Fruit fly (Drosophila melanogaster) whole organism, embryonic: ENCODE data around the gene CG31752.

ENCODE experiments used
- ATbp ChIP-seq: fragments of 200-800 bp; sonication (Bioruptor generic); optimal IDR thresholded peaks from 2 replicates; lab custom pipeline; 2017; ENCODE audit warnings: missing biosample characterization, mild to moderate bottlenecking, missing genetic modification characterization, missing genetic modification reagents
- CG10654 ChIP-seq: fragments of 200-800 bp; sonication (Bioruptor generic); optimal IDR thresholded peaks from 2 replicates; lab custom pipeline; 2016; ENCODE audit warnings: missing biosample characterization, missing genetic modification characterization
- CG10959 ChIP-seq: fragments of 200-800 bp; sonication (Bioruptor generic); IDR thresholded peaks from 2 replicates; pipeline ENCODE4 v1.3.6; 2022; ENCODE audit warnings: missing biosample characterization, missing genetic modification characterization
- CG10979 ChIP-seq: fragments of 200-800 bp; sonication (Bioruptor generic); optimal IDR thresholded peaks from 2 replicates; lab custom pipeline; 2018; ENCODE audit warnings: missing biosample characterization, mild to moderate bottlenecking, missing genetic modification characterization, moderate library complexity
- CG11504 ChIP-seq: fragments of 200-800 bp; sonication (Bioruptor generic); optimal IDR thresholded peaks from 3 replicates; lab custom pipeline; 2019; ENCODE audit warnings: missing biosample characterization, mild to moderate bottlenecking, missing genetic modification characterization, moderate library complexity
- CG12071 ChIP-seq: fragments of 200-800 bp; sonication (Bioruptor generic); optimal IDR thresholded peaks from 3 replicates; lab custom pipeline; 2018; ENCODE audit warnings: missing biosample characterization, mild to moderate bottlenecking, missing genetic modification characterization
- CG14710 ChIP-seq: fragments of 200-800 bp; sonication (Bioruptor generic); optimal IDR thresholded peaks from 3 replicates; lab custom pipeline; 2019; ENCODE audit warnings: missing biosample characterization, mild to moderate bottlenecking, missing genetic modification characterization, moderate library complexity
- CG16815 ChIP-seq: fragments of 200-800 bp; sonication (Bioruptor generic); optimal IDR thresholded peaks from 3 replicates; lab custom pipeline; 2017; ENCODE audit warnings: missing biosample characterization, mild to moderate bottlenecking, missing genetic modification characterization
- CG17829 ChIP-seq: fragments of 200-800 bp; optimal IDR thresholded peaks from 2 replicates; lab custom pipeline; 2019; ENCODE audit warnings: missing biosample characterization, mild to moderate bottlenecking, missing genetic modification characterization, moderate library complexity
- CG2712 ChIP-seq: fragments of 200-800 bp; optimal IDR thresholded peaks from 3 replicates; lab custom pipeline; 2019; ENCODE audit warnings: missing biosample characterization, mild to moderate bottlenecking, missing genetic modification characterization, moderate library complexity
- CG30020 ChIP-seq: fragments of 200-800 bp; optimal IDR thresholded peaks from 2 replicates; lab custom pipeline; 2019; ENCODE audit warnings: missing biosample characterization, mild to moderate bottlenecking, missing genetic modification characterization, moderate library complexity
- CG31388 ChIP-seq: fragments of 200-800 bp; sonication (Bioruptor generic); optimal IDR thresholded peaks from 2 replicates; lab custom pipeline; 2016; ENCODE audit warnings: missing biosample characterization, missing genetic modification characterization
- CG3838 ChIP-seq: fragments of 200-800 bp; sonication (Bioruptor generic); optimal IDR thresholded peaks from 3 replicates; lab custom pipeline; 2016; ENCODE audit warnings: missing biosample characterization, missing genetic modification characterization
- CG42726 ChIP-seq: fragments of 200-800 bp; sonication (Bioruptor generic); IDR thresholded peaks from 2 replicates; pipeline ENCODE4 v1.3.6; 2022; ENCODE audit warnings: missing biosample characterization, missing genetic modification characterization; ENCODE audit not compliant: partially characterized antibody
- CG4730 ChIP-seq: fragments of 200-800 bp; sonication (Bioruptor generic); IDR thresholded peaks from 2 replicates; pipeline ENCODE4 v1.3.6; 2022; ENCODE audit warnings: missing biosample characterization, missing genetic modification characterization
- CG7556 ChIP-seq: fragments of 200-800 bp; sonication (Bioruptor generic); optimal IDR thresholded peaks from 2 replicates; lab custom pipeline; 2017; ENCODE audit warnings: missing biosample characterization, mild to moderate bottlenecking, missing genetic modification characterization
- CG7786 ChIP-seq: fragments of 200-800 bp; sonication (Bioruptor generic); optimal IDR thresholded peaks from 2 replicates; lab custom pipeline; 2016; ENCODE audit warnings: missing biosample characterization, missing genetic modification characterization
- CG7839 ChIP-seq: fragments of 200-800 bp; sonication (Bioruptor generic); optimal IDR thresholded peaks from 3 replicates; lab custom pipeline; 2018; ENCODE audit warnings: missing biosample characterization, mild to moderate bottlenecking, missing genetic modification characterization, moderate library complexity
- CG8388 ChIP-seq: fragments of 200-800 bp; sonication (Bioruptor generic); optimal IDR thresholded peaks from 2 replicates; lab custom pipeline; 2019; ENCODE audit warnings: missing biosample characterization, mild to moderate bottlenecking, missing genetic modification characterization, moderate library complexity
- CG8765 ChIP-seq: fragments of 200-800 bp; sonication (Bioruptor generic); IDR thresholded peaks from 2 replicates; pipeline ENCODE4 v1.3.6; 2022; ENCODE audit warnings: missing biosample characterization, missing genetic modification characterization
- CG9727 ChIP-seq: fragments of 200-800 bp; sonication (Bioruptor generic); optimal IDR thresholded peaks from 3 replicates; lab custom pipeline; 2017; ENCODE audit warnings: missing biosample characterization, mild to moderate bottlenecking, missing genetic modification characterization
- Dbx ChIP-seq: fragments of 200-800 bp; sonication (Bioruptor generic); IDR thresholded peaks from 3 replicates; pipeline ENCODE4 v1.3.6; 2022; ENCODE audit warnings: missing biosample characterization, missing genetic modification characterization
- Dek ChIP-seq: fragments of 200-800 bp; sonication (Bioruptor generic); optimal IDR thresholded peaks from 3 replicates; lab custom pipeline; 2019; ENCODE audit warnings: missing biosample characterization, mild to moderate bottlenecking, missing genetic modification characterization, moderate library complexity
- Doc3 ChIP-seq: fragments of 200-800 bp; sonication (Bioruptor generic); IDR thresholded peaks from 3 replicates; pipeline ENCODE4 v1.3.6; 2022; ENCODE audit warnings: missing biosample characterization, missing genetic modification characterization; ENCODE audit not compliant: partially characterized antibody
- Fer3 ChIP-seq: fragments of 200-800 bp; sonication (Bioruptor generic); optimal IDR thresholded peaks from 2 replicates; lab custom pipeline; 2018; ENCODE audit warnings: missing biosample characterization, mild to moderate bottlenecking, missing genetic modification characterization, moderate library complexity
- H15 ChIP-seq: fragments of 200-800 bp; sonication (Bioruptor generic); IDR thresholded peaks from 3 replicates; pipeline ENCODE4 v1.3.6; 2022; ENCODE audit warnings: missing biosample characterization, missing genetic modification characterization
- Hsf ChIP-seq: fragments of 200-800 bp; sonication (Bioruptor generic); optimal IDR thresholded peaks from 3 replicates; lab custom pipeline; 2016; ENCODE audit warnings: missing biosample characterization, missing genetic modification characterization
- NfI ChIP-seq: fragments of 200-800 bp; sonication (Bioruptor generic); optimal IDR thresholded peaks from 3 replicates; lab custom pipeline; 2018; ENCODE audit warnings: missing biosample characterization, mild to moderate bottlenecking, missing genetic modification characterization, moderate library complexity
- Oli ChIP-seq: fragments of 200-800 bp; sonication (Bioruptor generic); optimal IDR thresholded peaks from 2 replicates; lab custom pipeline; 2018; ENCODE audit warnings: missing biosample characterization, mild to moderate bottlenecking, missing genetic modification characterization, moderate library complexity
- Sox102F ChIP-seq: fragments of 200-800 bp; sonication (Bioruptor generic); optimal IDR thresholded peaks from 2 replicates; lab custom pipeline; 2018; ENCODE audit warnings: missing biosample characterization, mild to moderate bottlenecking, missing genetic modification characterization, moderate library complexity
- az2 ChIP-seq: fragments of 200-800 bp; sonication (Bioruptor generic); optimal IDR thresholded peaks from 3 replicates; lab custom pipeline; 2016; ENCODE audit warnings: missing biosample characterization, missing genetic modification characterization
- cad ChIP-seq: fragments of >200 bp; optimal IDR thresholded peaks from 2 replicates; lab custom pipeline; 2017; ENCODE audit warnings: missing biosample characterization, missing genetic modification characterization
- emc ChIP-seq: fragments of 200-800 bp; sonication (Bioruptor generic); optimal IDR thresholded peaks from 2 replicates; lab custom pipeline; 2016; ENCODE audit warnings: missing biosample characterization, missing genetic modification characterization
- ind ChIP-seq: fragments of 200-800 bp; sonication (Bioruptor generic); optimal IDR thresholded peaks from 3 replicates; lab custom pipeline; 2016; ENCODE audit warnings: missing biosample characterization, missing genetic modification characterization
- inv ChIP-seq: fragments of 200-800 bp; sonication (Bioruptor generic); IDR thresholded peaks from 2 replicates; pipeline ENCODE4 v1.3.6; 2022; ENCODE audit warnings: missing biosample characterization, missing genetic modification characterization; ENCODE audit not compliant: partially characterized antibody
- lab ChIP-seq: fragments of 200-800 bp; sonication (Bioruptor generic); optimal IDR thresholded peaks from 3 replicates; lab custom pipeline; 2017; ENCODE audit warnings: missing biosample characterization, missing genetic modification characterization, mild to moderate bottlenecking, moderate library complexity, missing genetic modification reagents
- lola ChIP-seq, 3 experiments: fragments of >200 bp in 2 of 3; fragments of 200-800 bp in 1 of 3; sonication (Bioruptor generic) in 1 of 3; optimal IDR thresholded peaks; 2 replicates each; lab custom pipeline; 2017 to 2019; ENCODE audit warnings: missing biosample characterization in 3 of 3, missing genetic modification characterization in 3 of 3, mild to moderate bottlenecking in 1 of 3, moderate library complexity in 1 of 3
- mld ChIP-seq: fragments of 200-800 bp; sonication (Bioruptor generic); IDR thresholded peaks from 3 replicates; pipeline ENCODE4 v1.3.6; 2022; ENCODE audit warnings: missing biosample characterization, missing genetic modification characterization; ENCODE audit not compliant: partially characterized antibody
- pfk ChIP-seq: fragments of 200-800 bp; sonication (Bioruptor generic); optimal IDR thresholded peaks from 2 replicates; lab custom pipeline; 2018; ENCODE audit warnings: missing biosample characterization, mild to moderate bottlenecking, missing genetic modification characterization, moderate library complexity
- pum ChIP-seq: fragments of 200-800 bp; sonication (Bioruptor generic); optimal IDR thresholded peaks from 2 replicates; lab custom pipeline; 2016; ENCODE audit warnings: missing biosample characterization, missing genetic modification characterization
- ranshi ChIP-seq: fragments of 200-800 bp; sonication (Bioruptor generic); IDR thresholded peaks from 2 replicates; pipeline ENCODE4 v1.3.6; 2022; ENCODE audit warnings: missing biosample characterization, missing genetic modification characterization
- ro ChIP-seq: fragments of 200-800 bp; sonication (Bioruptor generic); IDR thresholded peaks from 2 replicates; pipeline ENCODE4 v1.3.6; 2022; ENCODE audit warnings: missing biosample characterization, missing genetic modification characterization
- sc ChIP-seq, 3 experiments: fragments of >200 bp in 2 of 3; fragments of 200-800 bp in 1 of 3; sonication (Bioruptor generic) in 1 of 3; optimal IDR thresholded peaks; 2 replicates in 2 of 3; 3 replicates in 1 of 3; lab custom pipeline; 2017; ENCODE audit warnings: mild to moderate bottlenecking in 1 of 3, missing biosample characterization in 1 of 3, missing genetic modification characterization in 1 of 3, missing genetic modification reagents in 1 of 3
- sima ChIP-seq: fragments of 200-800 bp; sonication (Bioruptor generic); optimal IDR thresholded peaks from 2 replicates; lab custom pipeline; 2016; ENCODE audit warnings: missing biosample characterization, missing genetic modification characterization
- tin ChIP-seq: fragments of 200-800 bp; sonication (Bioruptor generic); optimal IDR thresholded peaks from 3 replicates; lab custom pipeline; 2016; ENCODE audit warnings: missing biosample characterization, missing genetic modification characterization
- trem ChIP-seq: fragments of 200-800 bp; optimal IDR thresholded peaks from 3 replicates; lab custom pipeline; 2019; ENCODE audit warnings: missing biosample characterization, mild to moderate bottlenecking, missing genetic modification characterization, moderate library complexity
- tup ChIP-seq: fragments of 200-800 bp; sonication (Bioruptor generic); optimal IDR thresholded peaks from 2 replicates; lab custom pipeline; 2016; ENCODE audit warnings: missing biosample characterization, mild to moderate bottlenecking, missing genetic modification characterization, moderate library complexity
- unpg ChIP-seq: fragments of 200-800 bp; sonication (Bioruptor generic); optimal IDR thresholded peaks from 3 replicates; lab custom pipeline; 2018; ENCODE audit warnings: missing biosample characterization, mild to moderate bottlenecking, missing genetic modification characterization, moderate library complexity
- vvl ChIP-seq: fragments of 200-800 bp; sonication (Bioruptor generic); IDR thresholded peaks from 2 replicates; pipeline ENCODE4 v1.3.6; 2022; ENCODE audit warnings: missing biosample characterization, missing genetic modification characterization
- zfh1 ChIP-seq: fragments of 200-800 bp; sonication (Bioruptor generic); IDR thresholded peaks from 3 replicates; pipeline ENCODE4 v1.3.6; 2022; ENCODE audit warnings: missing biosample characterization, missing genetic modification characterization

CG31752 gene

DNA sequence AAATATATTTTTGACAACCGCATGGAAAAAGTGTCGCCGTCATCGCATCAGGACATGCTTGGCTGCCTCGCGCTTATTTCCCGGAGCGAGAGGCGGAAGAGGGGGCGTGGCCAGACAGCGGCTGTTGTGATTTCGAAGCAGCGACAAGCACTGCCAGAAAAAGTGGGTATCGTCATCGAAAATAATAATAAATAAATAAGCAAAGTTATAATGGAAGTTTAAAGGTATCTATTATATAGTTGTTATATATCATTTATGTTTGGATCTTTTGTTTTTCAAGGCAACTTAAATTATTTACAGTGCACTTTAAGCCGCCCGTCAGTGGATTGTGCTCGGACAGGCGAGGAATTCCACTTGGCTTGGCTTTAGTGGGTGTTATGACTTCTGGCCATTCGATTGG, 48.2 kb upstream of the CG31752 start (continued):
- TF ChIP-seq CG17829 (tag; lab: Kevin White, UChicago) (peak; percentile 5), Dbx (GFP tag; lab: Robert Waterston, UW) (no peak), CG10654 (GFP tag; lab: Kevin White, UChicago) (no peak), pum (GFP tag; lab: Kevin White, UChicago) (no peak), CG11504 (tag; lab: Kevin White, UChicago) (peak; percentile 45), CG4730 (GFP tag; lab: Robert Waterston, UW) (no peak), CG7839 (peak; percentile 7), zfh1 (GFP tag; lab: Robert Waterston, UW) (peak; percentile 33; the same call in 1 of the 3 replicates), vvl (GFP tag; lab: Robert Waterston, UW) (peak; percentile 44), unpg (peak; percentile 40), az2 (GFP tag; lab: Kevin White, UChicago) (no peak), CG42726 (GFP tag; lab: Robert Waterston, UW) (no peak), tin (GFP tag; lab: Kevin White, UChicago) (no peak), CG10959 (no peak), CG12071 (GFP tag; lab: Kevin White, UChicago) (no peak), CG31388 (GFP tag; lab: Kevin White, UChicago) (no peak), ind (no peak), lab (GFP tag; lab: Kevin White, UChicago) (peak; percentile 13), CG10979 (tag; lab: Kevin White, UChicago) (peak; percentile 47), H15 (GFP tag; lab: Robert Waterston, UW) (0 out of 3 replicates have a peak, but pooled peaks have one; percentile 15), pfk (GFP tag; lab: Kevin White, UChicago) (no peak), ro (GFP tag; lab: Robert Waterston, UW) (no peak), CG3838 (no peak), ATbp (GFP tag; lab: Kevin White, UChicago) (peak; percentile 5), CG8388 (GFP tag; lab: Kevin White, UChicago) (peak; percentile 17), Oli (tag; lab: Kevin White, UChicago) (no peak), CG16815 (peak; percentile 7), Fer3 (tag; lab: Kevin White, UChicago) (no peak), cad (GFP tag; lab: Kevin White, UChicago) (no peak), mld (no peak), Doc3 (GFP tag; lab: Robert Waterston, UW) (no peak), tup (GFP tag; lab: Kevin White, UChicago) (no peak), CG9727 (GFP tag; lab: Kevin White, UChicago) (peak; percentile 29), CG7786 (GFP tag; lab: Kevin White, UChicago) (no peak), ranshi (GFP tag; lab: Robert Waterston, UW) (peak; percentile 11; the same call in 1 of the 2 replicates), CG30020 (no peak), NfI (GFP tag; lab: Kevin White, UChicago) (no peak), CG2712 (tag; lab: Kevin White, UChicago) (peak; percentile 45), CG14710 (tag; lab: Kevin White, UChicago) (peak; percentile 18), Sox102F (GFP tag; lab: Kevin White, UChicago) (peak; percentile 27), trem (tag; lab: Kevin White, UChicago) (no peak), CG7556 (GFP tag; lab: Kevin White, UChicago) (no peak), Dek (tag; lab: Kevin White, UChicago) (no peak), emc (GFP tag; lab: Kevin White, UChicago) (no peak), lola (GFP tag; optimal IDR thresholded peaks at IDR 0.05; lab: Kevin White, UChicago) (peak in 1 of 3 experiments; percentile 32), sima (GFP tag; lab: Kevin White, UChicago) (no peak), CG8765 (GFP tag; lab: Robert Waterston, UW) (no peak), inv (GFP tag; lab: Robert Waterston, UW) (no peak), sc (optimal IDR thresholded peaks at IDR 0.05; lab: Kevin White, UChicago) (no peak), sc (GFP tag; optimal IDR thresholded peaks at IDR 0.05; lab: Kevin White, UChicago) (peak; percentile 14), Hsf (GFP tag; lab: Kevin White, UChicago) (no peak)
